Worm (Caenorhabditis elegans) whole organism, L3 larva: Measurements from ENCODE around the gene C14B9.3.

Experiments
- R02D3.7 ChIP-seq: fragments of 150-350 bp; optimal IDR thresholded peaks from 2 replicates; lab custom pipeline; 2014; ENCODE audit warnings: missing biosample characterization, missing genetic modification characterization
- ZK546.5 ChIP-seq: sonication (generic microtip); optimal IDR thresholded peaks from 2 replicates; lab custom pipeline; 2017; ENCODE audit warnings: missing biosample characterization, missing genetic modification characterization
- ama-1 ChIP-seq: fragments of 150-350 bp; optimal IDR thresholded peaks from 2 replicates; lab custom pipeline; 2018
- ceh-16 ChIP-seq: sonication (generic microtip); optimal IDR thresholded peaks from 2 replicates; lab custom pipeline; 2017; ENCODE audit warnings: missing biosample characterization, missing genetic modification characterization
- ceh-28 ChIP-seq: fragments of 150-350 bp; optimal IDR thresholded peaks from 2 replicates; lab custom pipeline; 2014; ENCODE audit warnings: missing biosample characterization, missing genetic modification reagents, missing genetic modification characterization
- ceh-82 ChIP-seq: fragments of 150-350 bp; optimal IDR thresholded peaks from 2 replicates; lab custom pipeline; 2014; ENCODE audit warnings: missing biosample characterization, missing genetic modification characterization
- ceh-9 ChIP-seq: sonication (generic microtip); optimal IDR thresholded peaks from 2 replicates; lab custom pipeline; 2018; ENCODE audit warnings: missing biosample characterization, missing genetic modification characterization
- egl-27 ChIP-seq: sonication (generic microtip); optimal IDR thresholded peaks from 4 replicates; lab custom pipeline; 2017; ENCODE audit warnings: missing biosample characterization, missing genetic modification reagents, missing genetic modification characterization
- egl-5 ChIP-seq: fragments of 150-350 bp; optimal IDR thresholded peaks from 2 replicates; lab custom pipeline; 2017; ENCODE audit warnings: missing biosample characterization, missing genetic modification reagents, missing genetic modification characterization, inconsistent platforms
- elt-1 ChIP-seq: fragments of 150-350 bp; optimal IDR thresholded peaks from 2 replicates; lab custom pipeline; 2014; ENCODE audit warnings: missing biosample characterization, missing genetic modification characterization
- elt-2 ChIP-seq: sonication (generic microtip); optimal IDR thresholded peaks from 2 replicates; lab custom pipeline; 2016; ENCODE audit warnings: missing genetic modification reagents, mild to moderate bottlenecking, missing genetic modification characterization, missing compliant biosample characterization
- fkh-10 ChIP-seq: sonication (generic microtip); optimal IDR thresholded peaks from 2 replicates; lab custom pipeline; 2017; ENCODE audit warnings: missing biosample characterization, missing genetic modification reagents, missing genetic modification characterization
- fkh-2 ChIP-seq: fragments of 150-350 bp; optimal IDR thresholded peaks from 2 replicates; lab custom pipeline; 2014; ENCODE audit warnings: missing biosample characterization, missing genetic modification reagents, missing genetic modification characterization
- fos-1 ChIP-seq: fragments of 150-350 bp; optimal IDR thresholded peaks from 2 replicates; lab custom pipeline; 2014; ENCODE audit warnings: missing biosample characterization, missing genetic modification characterization
- hmg-11 ChIP-seq: sonication (generic microtip); optimal IDR thresholded peaks from 2 replicates; lab custom pipeline; 2016; ENCODE audit warnings: missing genetic modification characterization, missing compliant biosample characterization
- jun-1 ChIP-seq: fragments of 150-350 bp; optimal IDR thresholded peaks from 2 replicates; lab custom pipeline; 2014; ENCODE audit warnings: missing biosample characterization, missing genetic modification reagents, missing genetic modification characterization
- lin-15B ChIP-seq: fragments of 150-350 bp; optimal IDR thresholded peaks from 2 replicates; lab custom pipeline; 2014; ENCODE audit warnings: missing biosample characterization, missing genetic modification characterization
- lin-39 ChIP-seq: fragments of 150-350 bp; optimal IDR thresholded peaks from 2 replicates; lab custom pipeline; 2018; ENCODE audit warnings: missing biosample characterization, missing genetic modification reagents, missing genetic modification characterization
- lsy-12 ChIP-seq: sonication (generic microtip); optimal IDR thresholded peaks from 2 replicates; lab custom pipeline; 2016; ENCODE audit warnings: mild to moderate bottlenecking, missing genetic modification characterization, missing compliant biosample characterization
- mdl-1 ChIP-seq: fragments of 150-350 bp; optimal IDR thresholded peaks from 2 replicates; lab custom pipeline; 2014; ENCODE audit warnings: missing biosample characterization, missing genetic modification characterization
- nfya-1 ChIP-seq: sonication (generic microtip); optimal IDR thresholded peaks from 2 replicates; lab custom pipeline; 2017; ENCODE audit warnings: missing genetic modification characterization, mild to moderate bottlenecking, missing compliant biosample characterization, antibody characterized with exemption, moderate library complexity; ENCODE audit not compliant: insufficient read depth
- nhr-11 ChIP-seq: fragments of 150-350 bp; optimal IDR thresholded peaks from 2 replicates; lab custom pipeline; 2014; ENCODE audit warnings: missing biosample characterization, missing genetic modification characterization
- nhr-12 ChIP-seq: fragments of 150-350 bp; optimal IDR thresholded peaks from 2 replicates; lab custom pipeline; 2014; ENCODE audit warnings: missing biosample characterization, missing genetic modification characterization
- nhr-28 ChIP-seq: fragments of 150-350 bp; optimal IDR thresholded peaks from 2 replicates; lab custom pipeline; 2014; ENCODE audit warnings: missing biosample characterization, missing genetic modification characterization
- nhr-67 ChIP-seq: fragments of 150-350 bp; optimal IDR thresholded peaks from 2 replicates; lab custom pipeline; 2014; ENCODE audit warnings: missing biosample characterization, missing genetic modification characterization
- nhr-76 ChIP-seq: fragments of 150-350 bp; sonication (generic microtip); optimal IDR thresholded peaks from 5 replicates; lab custom pipeline; 2014; ENCODE audit warnings: missing biosample characterization, missing genetic modification characterization
- nhr-77 ChIP-seq: fragments of 150-350 bp; optimal IDR thresholded peaks from 2 replicates; lab custom pipeline; 2014; ENCODE audit warnings: missing biosample characterization, missing genetic modification characterization
- pha-4 ChIP-seq: fragments of 150-350 bp; optimal IDR thresholded peaks from 2 replicates; lab custom pipeline; 2014; ENCODE audit warnings: missing biosample characterization, missing genetic modification reagents, missing genetic modification characterization
- sea-2 ChIP-seq: fragments of 150-350 bp; sonication (generic microtip); optimal IDR thresholded peaks from 4 replicates; lab custom pipeline; 2014; ENCODE audit warnings: missing biosample characterization, missing genetic modification reagents, missing genetic modification characterization
- skn-1 ChIP-seq: fragments of 150-350 bp; optimal IDR thresholded peaks from 2 replicates; lab custom pipeline; 2014; ENCODE audit warnings: missing biosample characterization, missing genetic modification characterization
- snpc-4 ChIP-seq: fragments of 150-350 bp; optimal IDR thresholded peaks from 2 replicates; lab custom pipeline; 2014; ENCODE audit warnings: missing biosample characterization, missing genetic modification characterization
- tbx-2 ChIP-seq: sonication (generic microtip); optimal IDR thresholded peaks from 2 replicates; lab custom pipeline; 2016; ENCODE audit warnings: mild to moderate bottlenecking, missing genetic modification characterization, missing compliant biosample characterization
- unc-62 ChIP-seq: fragments of 150-350 bp; sonication (generic microtip); optimal IDR thresholded peaks from 4 replicates; lab custom pipeline; 2014; ENCODE audit warnings: missing biosample characterization, missing genetic modification reagents, missing genetic modification characterization
- ztf-11 ChIP-seq: fragments of 150-350 bp; optimal IDR thresholded peaks from 2 replicates; lab custom pipeline; 2014; ENCODE audit warnings: missing biosample characterization, missing genetic modification characterization
- ztf-4 ChIP-seq: fragments of 150-350 bp; optimal IDR thresholded peaks from 2 replicates; lab custom pipeline; 2014; ENCODE audit warnings: missing biosample characterization, missing genetic modification characterization

Gene C14B9.3

DNA sequence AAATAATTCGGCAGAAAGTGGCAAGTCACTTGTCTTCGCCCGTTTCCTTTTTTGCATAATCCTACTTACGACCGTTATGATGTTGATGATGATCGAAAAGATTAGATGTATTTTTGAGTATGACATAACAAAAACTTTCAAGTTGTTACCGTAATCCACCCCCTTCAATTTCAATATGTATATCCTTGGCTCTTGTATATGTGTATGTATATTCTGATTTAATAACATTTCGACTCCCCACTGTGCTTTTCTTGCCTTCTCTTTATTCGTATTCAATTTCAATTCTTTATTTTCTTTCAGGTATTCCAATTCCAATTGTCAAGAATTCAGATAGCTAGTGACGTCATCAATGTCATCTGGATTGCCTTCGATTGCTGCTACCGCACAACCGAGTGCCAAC lies 41.6 kb upstream of the C14B9.3 start, which contains the start of gene pros-1:
Gene pros-1 (plus strand): TSS at position 301 of the 400 bp plus-strand sequence.
- TF ChIP-seq fkh-10, result no peak
- TF ChIP-seq R02D3.7 (tag; lab: Kevin White, UChicago), result no peak
- TF ChIP-seq ztf-11 (tag; lab: Kevin White, UChicago), result no peak
- TF ChIP-seq ZK546.5 (tag; lab: Kevin White, UChicago), result no peak
- no peak for TF ChIP-seq snpc-4 (tag; lab: Kevin White, UChicago)
- TF ChIP-seq ceh-9 (tag; lab: Kevin White, UChicago), result no peak
- no peak for TF ChIP-seq nhr-77 (tag; lab: Kevin White, UChicago)
- no peak for TF ChIP-seq lin-39

DNA sequence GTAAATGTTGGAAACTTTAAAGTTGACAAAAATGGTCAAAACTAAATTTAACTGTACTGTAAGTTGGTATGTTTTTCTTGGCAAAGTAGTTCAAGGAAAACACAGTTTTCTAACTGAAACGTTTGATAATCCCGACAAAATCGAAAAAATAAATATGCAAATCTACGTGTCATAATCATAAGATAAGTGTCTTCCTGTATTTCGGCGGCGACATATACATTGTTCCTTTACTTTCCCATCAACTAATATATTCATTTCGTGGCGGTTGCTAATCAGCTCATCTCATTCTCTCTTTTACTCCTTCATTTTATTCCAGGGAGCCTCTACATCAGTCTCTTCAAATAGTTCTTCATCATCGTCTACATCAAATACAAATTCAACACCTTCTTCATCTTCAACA lies 40.8 kb upstream of the C14B9.3 start:
- no peak for TF ChIP-seq elt-2 (tag; lab: Kevin White, UChicago)
- no peak for TF ChIP-seq tbx-2 (tag; lab: Kevin White, UChicago)
- no peak for TF ChIP-seq skn-1 (tag; lab: Kevin White, UChicago)
- no peak for TF ChIP-seq ceh-16
- TF ChIP-seq ZK546.5 (tag; lab: Kevin White, UChicago), result no peak
- TF ChIP-seq nhr-28, result no peak
- TF ChIP-seq R02D3.7 (tag; lab: Kevin White, UChicago), result no peak
- TF ChIP-seq fos-1 (tag; lab: Kevin White, UChicago), result no peak
- TF ChIP-seq ceh-28 (tag; lab: Kevin White, UChicago), result no peak
- no peak for TF ChIP-seq nfya-1 (tag; lab: Kevin White, UChicago)
- no peak for TF ChIP-seq pha-4 (tag; lab: Kevin White, UChicago)
- TF ChIP-seq lsy-12 (tag; lab: Kevin White, UChicago), result no peak
- TF ChIP-seq egl-5 (tag; lab: Kevin White, UChicago), result no peak
- no peak for TF ChIP-seq nhr-11 (tag; lab: Kevin White, UChicago)

DNA sequence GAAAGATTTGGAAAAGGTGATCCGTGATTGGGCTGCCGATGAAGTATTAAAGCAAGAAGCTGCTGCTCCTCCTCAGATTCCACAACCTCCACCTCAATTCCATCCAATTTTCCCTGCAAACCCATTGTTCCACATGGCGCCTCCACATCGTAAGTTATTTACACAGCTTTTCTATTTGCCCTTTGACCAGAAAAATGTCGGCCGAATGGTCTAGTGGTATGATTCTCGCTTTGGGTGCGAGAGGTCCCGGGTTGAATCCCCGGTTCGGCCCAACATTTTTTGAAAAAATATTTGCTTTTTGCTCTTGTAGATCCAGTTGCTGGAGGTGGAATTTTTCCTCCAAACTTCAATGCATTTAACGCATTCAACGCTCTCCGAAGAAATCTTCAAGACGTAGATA lies 39.4 kb upstream of the C14B9.3 start:
- TF ChIP-seq unc-62 (GFP tag; lab: Kevin White, UChicago), result no peak
- TF ChIP-seq ama-1, result no peak
- TF ChIP-seq R02D3.7 (tag; lab: Kevin White, UChicago), result no peak
- no peak for TF ChIP-seq nhr-12 (tag; lab: Kevin White, UChicago)
- no peak for TF ChIP-seq nhr-28
- TF ChIP-seq lsy-12 (tag; lab: Kevin White, UChicago), result no peak
- TF ChIP-seq ztf-4 (tag; lab: Kevin White, UChicago), result no peak
- no peak for TF ChIP-seq sea-2 (GFP tag; lab: Kevin White, UChicago)
- TF ChIP-seq lin-39, result no peak
- no peak for TF ChIP-seq mdl-1
- TF ChIP-seq fkh-10, result no peak
- TF ChIP-seq jun-1, result no peak
- TF ChIP-seq ceh-9 (tag; lab: Kevin White, UChicago), result no peak

DNA sequence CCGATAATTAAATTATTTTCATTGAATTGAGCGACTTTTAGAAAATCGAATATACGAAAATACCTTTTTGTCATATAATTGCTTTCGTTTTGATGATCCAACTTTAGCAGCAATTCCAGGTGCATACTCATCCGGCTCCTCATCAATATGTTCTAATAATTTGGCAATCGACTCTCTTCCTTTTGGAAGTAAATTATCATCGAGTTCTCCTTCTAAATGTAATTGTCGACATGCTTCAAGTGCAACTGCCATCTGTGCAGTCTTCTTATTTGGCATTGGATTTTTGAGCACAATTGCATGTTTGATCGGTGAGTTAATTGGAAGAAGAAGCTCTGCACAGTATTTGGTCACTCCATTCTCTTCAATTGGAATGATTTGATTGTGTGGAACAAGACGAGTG lies 31.4 kb upstream of the C14B9.3 start:
- TF ChIP-seq sea-2 (GFP tag; lab: Kevin White, UChicago) (no peak), nhr-11 (tag; lab: Kevin White, UChicago) (no peak), ceh-16 (no peak), nhr-12 (tag; lab: Kevin White, UChicago) (no peak), ZK546.5 (tag; lab: Kevin White, UChicago) (no peak), ceh-9 (tag; lab: Kevin White, UChicago) (no peak), skn-1 (tag; lab: Kevin White, UChicago) (no peak), ztf-4 (tag; lab: Kevin White, UChicago) (no peak), fkh-2 (tag; lab: Kevin White, UChicago) (no peak), fkh-10 (no peak), mdl-1 (no peak), elt-1 (tag; lab: Kevin White, UChicago) (no peak), fos-1 (tag; lab: Kevin White, UChicago) (no peak), hmg-11 (tag; lab: Kevin White, UChicago) (no peak), lin-15B (tag; lab: Kevin White, UChicago) (no peak), nhr-67 (no peak), ceh-82 (tag; lab: Kevin White, UChicago) (no peak), nhr-76 (tag; lab: Kevin White, UChicago) (no peak), lin-39 (no peak), egl-27 (tag; lab: Kevin White, UChicago) (no peak)
- TF ChIP-seq, all 47 proteins: peak for 0
